Fruit fly (Drosophila melanogaster) whole organism, embryonic: ENCODE data around the gene Esyt2.

Source experiments
- Ada2b ChIP-seq: fragments of 200-800 bp; sonication (Bioruptor generic); IDR thresholded peaks from 2 replicates; pipeline ENCODE4 v1.3.6; 2022; ENCODE audit warnings: missing biosample characterization, missing genetic modification characterization
- Bgb ChIP-seq: fragments of 200-800 bp; sonication (Bioruptor generic); IDR thresholded peaks from 2 replicates; pipeline ENCODE4 v1.3.6; 2022; ENCODE audit warnings: missing biosample characterization, missing genetic modification characterization; ENCODE audit not compliant: partially characterized antibody
- CG10209 ChIP-seq: fragments of 200-800 bp; sonication (Bioruptor generic); optimal IDR thresholded peaks from 3 replicates; lab custom pipeline; 2017; ENCODE audit warnings: missing biosample characterization, mild to moderate bottlenecking, missing genetic modification characterization, missing genetic modification reagents
- CG10267 ChIP-seq: fragments of 200-800 bp; sonication (Bioruptor generic); optimal IDR thresholded peaks from 2 replicates; lab custom pipeline; 2018; ENCODE audit warnings: missing biosample characterization, mild to moderate bottlenecking, missing genetic modification characterization, moderate library complexity
- CG10654 ChIP-seq: fragments of 200-800 bp; sonication (Bioruptor generic); optimal IDR thresholded peaks from 2 replicates; lab custom pipeline; 2016; ENCODE audit warnings: missing biosample characterization, missing genetic modification characterization
- CG11093 ChIP-seq: fragments of 200-800 bp; sonication (Bioruptor generic); IDR thresholded peaks from 3 replicates; pipeline ENCODE4 v1.3.6; 2022; ENCODE audit warnings: missing biosample characterization, missing genetic modification characterization
- CG11504 ChIP-seq: fragments of 200-800 bp; sonication (Bioruptor generic); optimal IDR thresholded peaks from 3 replicates; lab custom pipeline; 2019; ENCODE audit warnings: missing biosample characterization, mild to moderate bottlenecking, missing genetic modification characterization, moderate library complexity
- CG12391 ChIP-seq: fragments of 200-800 bp; sonication (Bioruptor generic); optimal IDR thresholded peaks from 3 replicates; lab custom pipeline; 2018; ENCODE audit warnings: missing biosample characterization, mild to moderate bottlenecking, missing genetic modification characterization, moderate library complexity
- CG12659 ChIP-seq: fragments of 200-800 bp; sonication (Bioruptor generic); optimal IDR thresholded peaks from 3 replicates; lab custom pipeline; 2017; ENCODE audit warnings: mild to moderate bottlenecking, missing biosample characterization, missing genetic modification reagents, missing genetic modification characterization
- CG12769 ChIP-seq: fragments of 200-800 bp; sonication (Bioruptor generic); optimal IDR thresholded peaks from 2 replicates; lab custom pipeline; 2019; ENCODE audit warnings: missing biosample characterization, mild to moderate bottlenecking, missing genetic modification characterization, moderate library complexity
- CG13624 ChIP-seq: fragments of 200-800 bp; sonication (Bioruptor generic); optimal IDR thresholded peaks from 2 replicates; lab custom pipeline; 2016; ENCODE audit warnings: missing biosample characterization, missing genetic modification characterization
- CG1529 ChIP-seq: fragments of 200-800 bp; sonication (Bioruptor generic); optimal IDR thresholded peaks from 3 replicates; lab custom pipeline; 2018; ENCODE audit warnings: missing biosample characterization, missing genetic modification characterization
- CG1602 ChIP-seq: fragments of 200-800 bp; sonication (Bioruptor generic); optimal IDR thresholded peaks from 3 replicates; lab custom pipeline; 2016; ENCODE audit warnings: missing biosample characterization, missing genetic modification characterization
- CG17802 ChIP-seq: fragments of 200-800 bp; sonication (Bioruptor generic); optimal IDR thresholded peaks from 2 replicates; lab custom pipeline; 2018; ENCODE audit warnings: missing biosample characterization, mild to moderate bottlenecking, missing genetic modification characterization, moderate library complexity
- CG18262 ChIP-seq: fragments of 200-800 bp; optimal IDR thresholded peaks from 3 replicates; lab custom pipeline; 2019; ENCODE audit warnings: missing biosample characterization, mild to moderate bottlenecking, missing genetic modification characterization, moderate library complexity
- CG18619 ChIP-seq: fragments of 200-800 bp; sonication (Bioruptor generic); optimal IDR thresholded peaks from 3 replicates; lab custom pipeline; 2017; ENCODE audit warnings: missing biosample characterization, mild to moderate bottlenecking, missing genetic modification characterization
- CG2116 ChIP-seq: fragments of 200-800 bp; sonication (Bioruptor generic); optimal IDR thresholded peaks from 3 replicates; lab custom pipeline; 2018; ENCODE audit warnings: missing biosample characterization, mild to moderate bottlenecking, missing genetic modification characterization
- CG33557 ChIP-seq: fragments of 200-800 bp; sonication (Bioruptor generic); optimal IDR thresholded peaks from 2 replicates; lab custom pipeline; 2019; ENCODE audit warnings: missing biosample characterization, mild to moderate bottlenecking, missing genetic modification characterization, moderate library complexity
- CG6689 ChIP-seq: fragments of 200-800 bp; sonication (Bioruptor generic); IDR thresholded peaks from 2 replicates; pipeline ENCODE4 v1.3.6; 2022; ENCODE audit warnings: missing biosample characterization, missing genetic modification characterization
- CG7839 ChIP-seq: fragments of 200-800 bp; sonication (Bioruptor generic); optimal IDR thresholded peaks from 3 replicates; lab custom pipeline; 2018; ENCODE audit warnings: missing biosample characterization, mild to moderate bottlenecking, missing genetic modification characterization, moderate library complexity
- CG8290 ChIP-seq, 3 experiments: fragments of 200-800 bp; sonication (Bioruptor generic); optimal IDR thresholded peaks; 2 replicates each; lab custom pipeline; 2016 to 2019; ENCODE audit warnings: missing biosample characterization in 3 of 3, missing genetic modification characterization in 3 of 3, mild to moderate bottlenecking in 2 of 3, moderate library complexity in 1 of 3
- CG8388 ChIP-seq: fragments of 200-800 bp; sonication (Bioruptor generic); optimal IDR thresholded peaks from 2 replicates; lab custom pipeline; 2019; ENCODE audit warnings: missing biosample characterization, mild to moderate bottlenecking, missing genetic modification characterization, moderate library complexity
- CG8478 ChIP-seq: fragments of >200 bp; optimal IDR thresholded peaks from 2 replicates; lab custom pipeline; 2018
- CoRest ChIP-seq: fragments of 200-800 bp; sonication (Bioruptor generic); optimal IDR thresholded peaks from 3 replicates; lab custom pipeline; 2018; ENCODE audit warnings: missing biosample characterization, mild to moderate bottlenecking, missing genetic modification characterization, moderate library complexity
- Deaf1 ChIP-seq: fragments of 200-800 bp; optimal IDR thresholded peaks from 3 replicates; lab custom pipeline; 2019; ENCODE audit warnings: missing biosample characterization, mild to moderate bottlenecking, missing genetic modification characterization, moderate library complexity
- E2f2 ChIP-seq: fragments of 200-800 bp; sonication (Bioruptor generic); IDR thresholded peaks from 2 replicates; pipeline ENCODE4 v1.3.6; 2022; ENCODE audit warnings: missing biosample characterization, missing genetic modification characterization
- Elba2 ChIP-seq: fragments of 200-800 bp; sonication (Bioruptor generic); optimal IDR thresholded peaks from 3 replicates; lab custom pipeline; 2016; ENCODE audit warnings: missing biosample characterization, missing genetic modification characterization
- HmgD ChIP-seq: fragments of 200-800 bp; sonication (Bioruptor generic); optimal IDR thresholded peaks from 3 replicates; lab custom pipeline; 2016; ENCODE audit warnings: missing biosample characterization, missing genetic modification characterization
- NfI ChIP-seq: fragments of 200-800 bp; sonication (Bioruptor generic); optimal IDR thresholded peaks from 3 replicates; lab custom pipeline; 2018; ENCODE audit warnings: missing biosample characterization, mild to moderate bottlenecking, missing genetic modification characterization, moderate library complexity
- Ssrp ChIP-seq: fragments of 200-800 bp; sonication (Bioruptor generic); optimal IDR thresholded peaks from 2 replicates; lab custom pipeline; 2018; ENCODE audit warnings: missing biosample characterization, mild to moderate bottlenecking, missing genetic modification characterization, moderate library complexity
- Xbp1 ChIP-seq: fragments of 200-800 bp; sonication (Bioruptor generic); optimal IDR thresholded peaks from 3 replicates; lab custom pipeline; 2016; ENCODE audit warnings: missing biosample characterization, mild to moderate bottlenecking, missing genetic modification characterization
- ato ChIP-seq: fragments of 200-800 bp; sonication (Bioruptor generic); IDR thresholded peaks from 2 replicates; pipeline ENCODE4 v1.3.6; 2022; ENCODE audit warnings: missing biosample characterization, missing genetic modification characterization; ENCODE audit not compliant: partially characterized antibody
- bab2 ChIP-seq: fragments of 200-800 bp; sonication (Bioruptor generic); optimal IDR thresholded peaks from 2 replicates; lab custom pipeline; 2016; ENCODE audit warnings: missing biosample characterization, missing genetic modification characterization
- bcd ChIP-seq: fragments of 200-800 bp; sonication (Bioruptor generic); optimal IDR thresholded peaks from 2 replicates; lab custom pipeline; 2017; ENCODE audit warnings: missing biosample characterization, mild to moderate bottlenecking, missing genetic modification characterization
- da ChIP-seq: fragments of 200-800 bp; sonication (Bioruptor generic); optimal IDR thresholded peaks from 2 replicates; lab custom pipeline; 2016; ENCODE audit warnings: missing biosample characterization, missing genetic modification characterization
- en ChIP-seq: fragments of 200-800 bp; sonication (Bioruptor generic); optimal IDR thresholded peaks from 2 replicates; lab custom pipeline; 2016; ENCODE audit warnings: missing biosample characterization, missing genetic modification characterization
- ewg ChIP-seq: fragments of 200-800 bp; sonication (Bioruptor generic); optimal IDR thresholded peaks from 3 replicates; lab custom pipeline; 2017; ENCODE audit warnings: mild to moderate bottlenecking, missing biosample characterization, missing genetic modification reagents, missing genetic modification characterization
- grau ChIP-seq: fragments of 200-800 bp; optimal IDR thresholded peaks from 3 replicates; lab custom pipeline; 2019; ENCODE audit warnings: missing biosample characterization, mild to moderate bottlenecking, missing genetic modification characterization, moderate library complexity
- insv ChIP-seq, 2 experiments: fragments of 200-800 bp; sonication (Bioruptor generic); optimal IDR thresholded peaks; 3 replicates each; lab custom pipeline; 2016 to 2018; ENCODE audit warnings: missing biosample characterization in 2 of 2, missing genetic modification characterization in 2 of 2
- lola ChIP-seq, 3 experiments: fragments of >200 bp in 2 of 3; fragments of 200-800 bp in 1 of 3; sonication (Bioruptor generic) in 1 of 3; optimal IDR thresholded peaks; 2 replicates each; lab custom pipeline; 2017 to 2019; ENCODE audit warnings: missing biosample characterization in 3 of 3, missing genetic modification characterization in 3 of 3, mild to moderate bottlenecking in 1 of 3, moderate library complexity in 1 of 3
- nau ChIP-seq: fragments of 200-800 bp; sonication (Bioruptor generic); optimal IDR thresholded peaks from 3 replicates; lab custom pipeline; 2017; ENCODE audit warnings: missing biosample characterization, mild to moderate bottlenecking, missing genetic modification characterization, missing genetic modification reagents
- ranshi ChIP-seq: fragments of 200-800 bp; sonication (Bioruptor generic); IDR thresholded peaks from 2 replicates; pipeline ENCODE4 v1.3.6; 2022; ENCODE audit warnings: missing biosample characterization, missing genetic modification characterization
- ro ChIP-seq: fragments of 200-800 bp; sonication (Bioruptor generic); IDR thresholded peaks from 2 replicates; pipeline ENCODE4 v1.3.6; 2022; ENCODE audit warnings: missing biosample characterization, missing genetic modification characterization
- sd ChIP-seq: fragments of 200-800 bp; sonication (Bioruptor generic); optimal IDR thresholded peaks from 3 replicates; lab custom pipeline; 2018; ENCODE audit warnings: missing biosample characterization, mild to moderate bottlenecking, missing genetic modification characterization, moderate library complexity
- trem ChIP-seq: fragments of 200-800 bp; optimal IDR thresholded peaks from 3 replicates; lab custom pipeline; 2019; ENCODE audit warnings: missing biosample characterization, mild to moderate bottlenecking, missing genetic modification characterization, moderate library complexity
- tup ChIP-seq: fragments of 200-800 bp; sonication (Bioruptor generic); optimal IDR thresholded peaks from 2 replicates; lab custom pipeline; 2016; ENCODE audit warnings: missing biosample characterization, mild to moderate bottlenecking, missing genetic modification characterization, moderate library complexity

The Esyt2 gene

dm6 chr3R:24580067-24580962, 35.8 kb downstream of the Esyt2 start (continued):
- peak; percentile 43 for TF ChIP-seq Ssrp (tag; lab: Kevin White, UChicago)
- peak; percentile 2 for TF ChIP-seq CG10654
- TF ChIP-seq CG1602, result peak; percentile 29
- peak; percentile 84 for TF ChIP-seq sd
- peak; percentile 9 for TF ChIP-seq ewg (GFP tag; lab: Kevin White, UChicago)
- peak; percentile 4 for TF ChIP-seq CG10209 (GFP tag; lab: Kevin White, UChicago)
- TF ChIP-seq CG12659 (GFP tag; lab: Kevin White, UChicago), result peak; percentile 14
- peak in 1 of 2 experiments; percentile 67 for TF ChIP-seq insv (GFP tag; optimal IDR thresholded peaks at IDR 0.05; lab: Kevin White, UChicago)
- TF ChIP-seq CG18262 (tag; lab: Kevin White, UChicago), result peak; percentile 80
- no peak for TF ChIP-seq Deaf1 (tag; lab: Kevin White, UChicago)
- TF ChIP-seq en (GFP tag; lab: Kevin White, UChicago), result no peak
- peak in 1 of 3 experiments; percentile 74 for TF ChIP-seq lola (GFP tag; optimal IDR thresholded peaks at IDR 0.05; lab: Kevin White, UChicago)
- TF ChIP-seq CG2116 (GFP tag; lab: Kevin White, UChicago), result peak; percentile 20
- no peak for TF ChIP-seq ato (GFP tag; lab: Robert Waterston, UW)
- TF ChIP-seq CG11093 (GFP tag; lab: Robert Waterston, UW), result no peak
- no peak for TF ChIP-seq E2f2 (GFP tag; lab: Robert Waterston, UW)
- TF ChIP-seq CG12391 (tag; lab: Kevin White, UChicago), result peak; percentile 32
- TF ChIP-seq CG10267 (tag; lab: Kevin White, UChicago), result peak; percentile 11
- TF ChIP-seq Xbp1 (GFP tag; lab: Kevin White, UChicago), result peak; percentile 21
- TF ChIP-seq CG8478 (lab: Kevin White, UChicago), result no peak
- no peak for TF ChIP-seq NfI (GFP tag; lab: Kevin White, UChicago)
- TF ChIP-seq tup, result no peak
- TF ChIP-seq CG17802 (tag; lab: Kevin White, UChicago), result no peak
- TF ChIP-seq CG8290 (GFP tag; optimal IDR thresholded peaks at IDR 0.05; lab: Kevin White, UChicago), result no peak
- TF ChIP-seq CG8290 (tag; optimal IDR thresholded peaks at IDR 0.05; lab: Kevin White, UChicago), result no peak
- TF ChIP-seq ro (GFP tag; lab: Robert Waterston, UW), result no peak
- peak; percentile 38 for TF ChIP-seq grau (tag; lab: Kevin White, UChicago)
- TF ChIP-seq trem (tag; lab: Kevin White, UChicago), result peak; percentile 16
- peak; percentile 7 for TF ChIP-seq CG13624 (GFP tag; lab: Kevin White, UChicago)
- TF ChIP-seq bcd (GFP tag; lab: Kevin White, UChicago), result peak; percentile 28
- peak; percentile 10 for TF ChIP-seq CG8388
- no peak for TF ChIP-seq HmgD (GFP tag; lab: Kevin White, UChicago)
- 0 out of 2 replicates have a peak, but pooled peaks have one; percentile 10 for TF ChIP-seq Ada2b (GFP tag; lab: Robert Waterston, UW)
- no peak for TF ChIP-seq CG12769 (tag; lab: Kevin White, UChicago)
- peak; percentile 21 for TF ChIP-seq nau (GFP tag; lab: Kevin White, UChicago)
- TF ChIP-seq CoRest (tag; lab: Kevin White, UChicago), result peak; percentile 53
- TF ChIP-seq CG6689 (GFP tag; lab: Robert Waterston, UW), result peak; percentile 34; the same call in 1 of the 2 replicates
- TF ChIP-seq Bgb (GFP tag; lab: Robert Waterston, UW), result no peak; the same call in 1 of the 2 replicates
- TF ChIP-seq CG7839 (tag; lab: Kevin White, UChicago), result peak; percentile 47
- TF ChIP-seq da (GFP tag; lab: Kevin White, UChicago), result no peak
- TF ChIP-seq ranshi (GFP tag; lab: Robert Waterston, UW), result no peak
- peak; percentile 12 for TF ChIP-seq CG1529 (GFP tag; lab: Kevin White, UChicago)
- no peak for TF ChIP-seq Elba2 (GFP tag; lab: Kevin White, UChicago)
- TF ChIP-seq CG18619 (GFP tag; lab: Kevin White, UChicago), result peak; percentile 39
- TF ChIP-seq bab2 (GFP tag; lab: Kevin White, UChicago), result no peak
- TF ChIP-seq CG33557 (GFP tag; lab: Kevin White, UChicago), result peak; percentile 26
- TF ChIP-seq CG11504 (tag; lab: Kevin White, UChicago), result peak; percentile 60
